Worm (Caenorhabditis elegans): Measurements from ENCODE around the gene C02E7.8.

DNA sequence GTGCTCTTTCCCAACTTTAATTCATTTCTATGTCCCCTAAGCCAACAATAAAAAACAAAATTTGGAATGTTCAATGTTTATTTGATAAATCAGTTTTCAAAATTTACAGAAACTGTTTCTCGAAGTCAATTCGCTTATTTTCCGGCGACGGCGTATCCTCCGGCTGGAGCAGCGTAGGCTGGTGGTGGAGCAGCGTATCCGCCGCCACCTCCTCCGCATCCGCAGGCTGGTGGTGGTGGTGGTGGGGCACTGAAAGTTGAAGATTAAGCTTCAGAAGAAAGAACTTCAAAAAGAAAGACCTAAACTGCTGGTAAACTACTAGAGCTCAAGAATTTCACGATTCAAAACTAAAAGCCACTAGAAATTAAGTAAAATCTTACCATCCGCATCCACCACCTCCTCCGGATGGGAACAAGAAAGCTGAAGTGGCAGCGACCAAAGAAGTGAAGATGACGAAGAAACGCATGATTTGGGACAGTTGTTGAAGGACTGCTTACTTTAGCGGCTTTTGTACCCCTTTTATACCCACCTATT is 2.4 kb downstream of the C02E7.8 start, which contains the start of gene C02E7.7:
- TF ChIP-seq fkh-10 (GFP tag; optimal IDR thresholded peaks at IDR 0.05) = no peak
- TF ChIP-seq aly-2 (tag; optimal IDR thresholded peaks at IDR 0.05) = no peak
